Fruit fly (Drosophila melanogaster) whole organism, prepupa: ENCODE measurements around the gene CYLD.

Source experiments
- Blimp-1 ChIP-seq: fragments of 200-800 bp; sonication (Bioruptor generic); optimal IDR thresholded peaks from 3 replicates; lab custom pipeline; 2017; ENCODE audit warnings: missing biosample characterization, missing genetic modification characterization, mild to moderate bottlenecking, moderate library complexity, missing genetic modification reagents
- CG10631 ChIP-seq: fragments of 200-800 bp; sonication (Bioruptor generic); optimal IDR thresholded peaks from 2 replicates; lab custom pipeline; 2016; ENCODE audit warnings: missing biosample characterization, missing genetic modification characterization
- CG10669 ChIP-seq: fragments of 200-800 bp; sonication (Bioruptor generic); optimal IDR thresholded peaks from 3 replicates; lab custom pipeline; 2018; ENCODE audit warnings: missing biosample characterization, mild to moderate bottlenecking, missing genetic modification characterization, moderate library complexity
- CG11294 ChIP-seq: fragments of 200-800 bp; sonication (Bioruptor generic); IDR thresholded peaks from 2 replicates; pipeline ENCODE4 v1.3.6; 2022; ENCODE audit warnings: missing biosample characterization, missing genetic modification characterization
- CG11762 ChIP-seq: fragments of 200-800 bp; sonication (Bioruptor generic); optimal IDR thresholded peaks from 3 replicates; lab custom pipeline; 2016; ENCODE audit warnings: missing biosample characterization, missing genetic modification characterization; ENCODE audit not compliant: insufficient read depth
- CG15336 ChIP-seq: fragments of 200-800 bp; sonication (Bioruptor generic); IDR thresholded peaks from 2 replicates; pipeline ENCODE4 v1.3.6; 2022; ENCODE audit warnings: missing biosample characterization, missing genetic modification characterization
- CG16779 ChIP-seq: fragments of 200-800 bp; sonication (Bioruptor generic); optimal IDR thresholded peaks from 3 replicates; lab custom pipeline; 2017; ENCODE audit warnings: missing biosample characterization, mild to moderate bottlenecking, missing genetic modification characterization
- CG31627 ChIP-seq: fragments of 200-800 bp; sonication (Bioruptor generic); optimal IDR thresholded peaks from 3 replicates; lab custom pipeline; 2016; ENCODE audit warnings: missing biosample characterization, missing genetic modification characterization
- CG34406 ChIP-seq: fragments of 200-800 bp; sonication (Bioruptor generic); optimal IDR thresholded peaks from 3 replicates; lab custom pipeline; 2016; ENCODE audit warnings: missing biosample characterization, missing genetic modification characterization
- CG3919 ChIP-seq: fragments of 200-800 bp; sonication (Bioruptor generic); optimal IDR thresholded peaks from 3 replicates; lab custom pipeline; 2016; ENCODE audit warnings: missing biosample characterization, missing genetic modification characterization
- CG4318 ChIP-seq: fragments of 200-800 bp; sonication (Bioruptor generic); optimal IDR thresholded peaks from 3 replicates; lab custom pipeline; 2017; ENCODE audit warnings: missing biosample characterization, mild to moderate bottlenecking, missing genetic modification characterization
- CG6276 ChIP-seq: fragments of 200-800 bp; sonication (Bioruptor generic); optimal IDR thresholded peaks from 2 replicates; lab custom pipeline; 2017; ENCODE audit warnings: missing biosample characterization, mild to moderate bottlenecking, missing genetic modification characterization
- CG6792 ChIP-seq: fragments of 200-800 bp; sonication (Bioruptor generic); optimal IDR thresholded peaks from 3 replicates; lab custom pipeline; 2016; ENCODE audit warnings: missing biosample characterization, missing genetic modification characterization
- CG6808 ChIP-seq: fragments of 200-800 bp; sonication (Bioruptor generic); optimal IDR thresholded peaks from 3 replicates; lab custom pipeline; 2017; ENCODE audit warnings: missing biosample characterization, missing genetic modification characterization, mild to moderate bottlenecking, moderate library complexity, missing genetic modification reagents
- CG6854 ChIP-seq: fragments of 200-800 bp; sonication (Bioruptor generic); optimal IDR thresholded peaks from 2 replicates; lab custom pipeline; 2017; ENCODE audit warnings: missing biosample characterization, mild to moderate bottlenecking, missing genetic modification characterization
- CG7368 ChIP-seq: fragments of 200-800 bp; sonication (Bioruptor generic); optimal IDR thresholded peaks from 3 replicates; lab custom pipeline; 2016; ENCODE audit warnings: missing biosample characterization, missing genetic modification characterization
- CG8119 ChIP-seq: fragments of 200-800 bp; sonication (Bioruptor generic); IDR thresholded peaks from 3 replicates; pipeline ENCODE4 v1.3.6; 2022; ENCODE audit warnings: missing biosample characterization, missing genetic modification characterization
- CG8319 ChIP-seq: fragments of 200-800 bp; sonication (Bioruptor generic); optimal IDR thresholded peaks from 3 replicates; lab custom pipeline; 2016; ENCODE audit warnings: missing biosample characterization, missing genetic modification characterization
- CG8632 ChIP-seq: fragments of 200-800 bp; sonication (Bioruptor generic); optimal IDR thresholded peaks from 3 replicates; lab custom pipeline; 2016; ENCODE audit warnings: missing biosample characterization, missing genetic modification characterization
- CG9139 ChIP-seq: fragments of 200-800 bp; sonication (Bioruptor generic); optimal IDR thresholded peaks from 3 replicates; lab custom pipeline; 2017; ENCODE audit warnings: missing biosample characterization, mild to moderate bottlenecking, missing genetic modification characterization
- Eip75B ChIP-seq: fragments of 200-800 bp; sonication (Bioruptor generic); optimal IDR thresholded peaks from 3 replicates; lab custom pipeline; 2016; ENCODE audit warnings: missing biosample characterization, missing genetic modification characterization
- Eip78C ChIP-seq: fragments of 200-800 bp; sonication (Bioruptor generic); peaks from one replicate; lab custom pipeline; 2016; ENCODE audit warnings: missing biosample characterization, missing genetic modification characterization
- Eip93F ChIP-seq: fragments of 200-800 bp; sonication (Bioruptor generic); optimal IDR thresholded peaks from 2 replicates; lab custom pipeline; 2016; ENCODE audit warnings: missing biosample characterization, mild to moderate bottlenecking, missing genetic modification characterization
- Ets21C ChIP-seq: fragments of 200-800 bp; sonication (Bioruptor generic); optimal IDR thresholded peaks from 3 replicates; lab custom pipeline; 2016; ENCODE audit warnings: missing biosample characterization, missing genetic modification characterization
- Ets96B ChIP-seq: fragments of 200-800 bp; optimal IDR thresholded peaks from 2 replicates; lab custom pipeline; 2019; ENCODE audit warnings: missing biosample characterization, mild to moderate bottlenecking, missing genetic modification characterization, moderate library complexity
- Gug ChIP-seq: fragments of 200-800 bp; sonication (Bioruptor generic); IDR thresholded peaks from 2 replicates; pipeline ENCODE4 v1.3.6; 2022; ENCODE audit warnings: missing biosample characterization, missing genetic modification characterization
- Hr38 ChIP-seq: sonication (Bioruptor generic); optimal IDR thresholded peaks from 2 replicates; lab custom pipeline; 2016; ENCODE audit warnings: missing biosample characterization, missing genetic modification characterization
- Hr39 ChIP-seq: fragments of 200-800 bp; sonication (Bioruptor generic); optimal IDR thresholded peaks from 2 replicates; lab custom pipeline; 2016; ENCODE audit warnings: missing biosample characterization, missing genetic modification characterization
- Hr4 ChIP-seq: fragments of 200-800 bp; sonication (Bioruptor generic); optimal IDR thresholded peaks from 3 replicates; lab custom pipeline; 2016; ENCODE audit warnings: missing biosample characterization, missing genetic modification characterization
- Lpt ChIP-seq: fragments of 200-800 bp; sonication (Bioruptor generic); optimal IDR thresholded peaks from 3 replicates; lab custom pipeline; 2016; ENCODE audit warnings: missing biosample characterization, missing genetic modification characterization
- Met ChIP-seq: fragments of 200-800 bp; sonication (Bioruptor generic); optimal IDR thresholded peaks from 3 replicates; lab custom pipeline; 2016; ENCODE audit warnings: missing biosample characterization, missing genetic modification characterization
- Smox ChIP-seq: fragments of 200-800 bp; sonication (Bioruptor generic); optimal IDR thresholded peaks from 3 replicates; lab custom pipeline; 2016; ENCODE audit warnings: missing biosample characterization, missing genetic modification characterization
- Sox102F ChIP-seq: fragments of 200-800 bp; sonication (Bioruptor generic); optimal IDR thresholded peaks from 2 replicates; lab custom pipeline; 2016; ENCODE audit warnings: missing biosample characterization, mild to moderate bottlenecking, missing genetic modification characterization
- Sox15 ChIP-seq: fragments of 200-800 bp; sonication (Bioruptor generic); optimal IDR thresholded peaks from 3 replicates; lab custom pipeline; 2016; ENCODE audit warnings: missing biosample characterization, missing genetic modification characterization
- achi ChIP-seq: fragments of 200-800 bp; sonication (Bioruptor generic); optimal IDR thresholded peaks from 3 replicates; lab custom pipeline; 2016; ENCODE audit warnings: missing biosample characterization, missing genetic modification characterization
- acj6 ChIP-seq: fragments of 200-800 bp; sonication (Bioruptor generic); optimal IDR thresholded peaks from 3 replicates; lab custom pipeline; 2016; ENCODE audit warnings: missing biosample characterization, missing genetic modification characterization
- cyc ChIP-seq: fragments of 200-800 bp; sonication (Bioruptor generic); optimal IDR thresholded peaks from 3 replicates; lab custom pipeline; 2016; ENCODE audit warnings: missing biosample characterization, missing genetic modification characterization
- dac ChIP-seq: fragments of 200-800 bp; sonication (Bioruptor generic); optimal IDR thresholded peaks from 2 replicates; lab custom pipeline; 2017; ENCODE audit warnings: missing biosample characterization, mild to moderate bottlenecking, missing genetic modification characterization
- dsx ChIP-seq: fragments of 200-800 bp; optimal IDR thresholded peaks from 3 replicates; lab custom pipeline; 2019; ENCODE audit warnings: missing biosample characterization, mild to moderate bottlenecking, missing genetic modification characterization, moderate library complexity; ENCODE audit not compliant: poor library complexity, severe bottlenecking
- fd85E ChIP-seq: fragments of 200-800 bp; sonication (Bioruptor generic); optimal IDR thresholded peaks from 3 replicates; lab custom pipeline; 2016; ENCODE audit warnings: missing biosample characterization, missing genetic modification characterization
- fkh ChIP-seq: fragments of 200-800 bp; sonication (Bioruptor generic); optimal IDR thresholded peaks from 3 replicates; lab custom pipeline; 2017; ENCODE audit warnings: missing biosample characterization, mild to moderate bottlenecking, missing genetic modification characterization, moderate library complexity
- pdm3 ChIP-seq: fragments of 200-800 bp; sonication (Bioruptor generic); optimal IDR thresholded peaks from 3 replicates; lab custom pipeline; 2016; ENCODE audit warnings: missing biosample characterization, missing genetic modification characterization
- salr ChIP-seq, 2 experiments: fragments of 200-800 bp; sonication (Bioruptor generic); optimal IDR thresholded peaks; 3 replicates each; lab custom pipeline; 2016 to 2018; ENCODE audit warnings: missing biosample characterization in 2 of 2, missing genetic modification characterization in 2 of 2, mild to moderate bottlenecking in 1 of 2
- spab ChIP-seq: fragments of 200-800 bp; sonication (Bioruptor generic); optimal IDR thresholded peaks from 2 replicates; lab custom pipeline; 2017; ENCODE audit warnings: missing biosample characterization, mild to moderate bottlenecking, missing genetic modification characterization, missing genetic modification reagents
- ss ChIP-seq, 2 experiments: fragments of 200-800 bp; sonication (Bioruptor generic); optimal IDR thresholded peaks; 2 replicates in 1 of 2; 3 replicates in 1 of 2; lab custom pipeline; 2017 to 2018; ENCODE audit warnings: mild to moderate bottlenecking in 2 of 2, missing biosample characterization in 2 of 2, missing genetic modification characterization in 2 of 2, moderate library complexity in 1 of 2
- svp ChIP-seq: fragments of 200-800 bp; sonication (Bioruptor generic); peaks from one replicate; lab custom pipeline; 2016; ENCODE audit warnings: missing biosample characterization, missing genetic modification characterization
- topi ChIP-seq: fragments of 200-800 bp; sonication (Bioruptor generic); optimal IDR thresholded peaks from 3 replicates; lab custom pipeline; 2016; ENCODE audit warnings: missing biosample characterization, missing genetic modification characterization
- vri ChIP-seq: fragments of 200-800 bp; sonication (Bioruptor generic); optimal IDR thresholded peaks from 3 replicates; lab custom pipeline; 2016; ENCODE audit warnings: missing biosample characterization, mild to moderate bottlenecking, missing genetic modification characterization

CYLD gene

DNA sequence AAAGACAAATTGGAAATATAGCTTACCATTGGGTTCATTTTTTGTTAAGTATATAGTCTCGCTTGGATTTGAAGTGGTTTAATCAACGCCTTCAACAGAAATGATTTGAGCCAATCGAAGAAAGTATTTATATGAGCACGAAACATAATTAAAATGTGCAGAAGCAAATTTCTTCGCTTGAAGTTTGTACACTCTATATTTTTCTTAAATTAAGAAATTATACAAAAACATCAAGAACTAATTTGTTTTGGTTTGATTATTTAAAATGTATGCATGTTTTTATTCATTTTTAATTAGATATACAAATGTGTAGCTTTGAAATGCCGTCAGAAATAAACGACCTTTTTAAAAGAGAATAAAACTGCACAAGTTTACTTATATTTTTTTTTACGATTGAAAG is 2.3 kb upstream of the CYLD start, which contains the start of gene CG13138:
Gene CG13138 (minus strand): TSS at position 101 of the 400 bp plus-strand sequence.
- no peak for TF ChIP-seq CG16779 (tag; lab: Kevin White, UChicago)
- TF ChIP-seq CG10669 (GFP tag; lab: Kevin White, UChicago) = no peak
- no peak for TF ChIP-seq Hr38 (GFP tag; lab: Kevin White, UChicago)
- peak; percentile 42 for TF ChIP-seq Eip78C

DNA sequence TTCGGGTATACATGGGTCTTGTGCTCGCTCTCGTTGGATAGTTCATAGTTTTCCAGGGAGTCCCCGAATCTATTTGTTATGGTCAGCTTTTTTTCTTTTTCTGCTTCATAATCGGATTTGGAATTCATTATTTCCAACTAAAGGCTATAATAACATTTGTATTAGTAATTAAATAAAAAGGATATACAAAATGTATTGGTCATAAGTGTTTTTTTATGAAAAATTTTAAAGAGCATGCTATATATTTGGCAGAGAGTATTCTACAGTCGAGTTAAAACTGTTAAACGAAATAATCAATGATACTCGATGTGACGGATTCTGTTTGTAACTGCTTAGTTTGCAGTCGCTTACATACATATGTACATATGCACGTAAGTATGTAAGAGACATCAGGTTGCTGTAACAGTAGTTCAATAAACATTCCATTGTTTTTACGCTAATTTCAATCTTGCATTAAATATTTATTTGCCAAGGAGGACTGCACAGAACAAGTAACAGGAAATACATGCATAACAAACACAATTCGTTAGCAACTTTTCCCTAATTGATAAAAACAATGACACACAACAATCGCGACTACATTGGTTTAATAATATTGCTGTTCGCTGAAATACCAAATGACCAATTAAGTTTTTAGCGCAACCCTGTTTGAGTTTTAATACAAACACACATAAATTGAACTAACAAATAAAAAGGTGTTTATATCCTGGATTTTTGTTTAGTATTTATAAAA is 404 bp downstream of the CYLD start:
- TF ChIP-seq CG8632 (GFP tag; lab: Kevin White, UChicago) (no peak), CG9139 (GFP tag; lab: Kevin White, UChicago) (no peak), CG10631 (GFP tag; lab: Kevin White, UChicago) (peak; percentile 10), acj6 (GFP tag; lab: Kevin White, UChicago) (peak; percentile 22), CG7368 (GFP tag; lab: Kevin White, UChicago) (no peak), Sox102F (no peak), Gug (GFP tag; lab: Robert Waterston, UW) (no peak), Sox15 (GFP tag; lab: Kevin White, UChicago) (no peak), Eip75B (GFP tag; lab: Kevin White, UChicago) (no peak), fkh (no peak), ss (GFP tag; optimal IDR thresholded peaks at IDR 0.05; lab: Kevin White, UChicago) (no peak), Hr4 (GFP tag; lab: Kevin White, UChicago) (peak; percentile 39), CG8119 (GFP tag; lab: Robert Waterston, UW) (no peak), Hr39 (GFP tag; lab: Kevin White, UChicago) (peak; percentile 2), Smox (GFP tag; lab: Kevin White, UChicago) (no peak), dac (GFP tag; lab: Kevin White, UChicago) (no peak), achi (GFP tag; lab: Kevin White, UChicago) (no peak), CG4318 (no peak), salr (GFP tag; optimal IDR thresholded peaks at IDR 0.05; lab: Kevin White, UChicago) (no peak), Blimp-1 (no peak), vri (no peak), Ets21C (GFP tag; lab: Kevin White, UChicago) (no peak), CG16779 (tag; lab: Kevin White, UChicago) (no peak), fd85E (GFP tag; lab: Kevin White, UChicago) (no peak), spab (GFP tag; lab: Kevin White, UChicago) (no peak), svp (no peak), CG15336 (peak; percentile 21; the same call in 1 of the 2 replicates), Ets96B (peak; percentile 16), CG6808 (GFP tag; lab: Kevin White, UChicago) (no peak), CG10669 (GFP tag; lab: Kevin White, UChicago) (no peak), CG11294 (GFP tag; lab: Robert Waterston, UW) (no peak), Eip93F (GFP tag; lab: Kevin White, UChicago) (no peak), pdm3 (GFP tag; lab: Kevin White, UChicago) (no peak), CG6276 (no peak), CG11762 (GFP tag; lab: Kevin White, UChicago) (no peak), Met (GFP tag; lab: Kevin White, UChicago) (peak; percentile 36), Lpt (GFP tag; lab: Kevin White, UChicago) (no peak), CG31627 (GFP tag; lab: Kevin White, UChicago) (no peak), CG6854 (GFP tag; lab: Kevin White, UChicago) (no peak), Hr38 (GFP tag; lab: Kevin White, UChicago) (no peak), CG34406 (no peak), CG3919 (GFP tag; lab: Kevin White, UChicago) (no peak), CG6792 (GFP tag; lab: Kevin White, UChicago) (no peak), cyc (no peak), CG8319 (GFP tag; lab: Kevin White, UChicago) (no peak), Eip78C (peak; percentile 78), topi (GFP tag; lab: Kevin White, UChicago) (peak; percentile 15), dsx (GFP tag; lab: Kevin White, UChicago) (no peak)
